Fruit fly (Drosophila melanogaster): Measurements from ENCODE around the gene Smyd5.

The Smyd5 gene

DNA sequence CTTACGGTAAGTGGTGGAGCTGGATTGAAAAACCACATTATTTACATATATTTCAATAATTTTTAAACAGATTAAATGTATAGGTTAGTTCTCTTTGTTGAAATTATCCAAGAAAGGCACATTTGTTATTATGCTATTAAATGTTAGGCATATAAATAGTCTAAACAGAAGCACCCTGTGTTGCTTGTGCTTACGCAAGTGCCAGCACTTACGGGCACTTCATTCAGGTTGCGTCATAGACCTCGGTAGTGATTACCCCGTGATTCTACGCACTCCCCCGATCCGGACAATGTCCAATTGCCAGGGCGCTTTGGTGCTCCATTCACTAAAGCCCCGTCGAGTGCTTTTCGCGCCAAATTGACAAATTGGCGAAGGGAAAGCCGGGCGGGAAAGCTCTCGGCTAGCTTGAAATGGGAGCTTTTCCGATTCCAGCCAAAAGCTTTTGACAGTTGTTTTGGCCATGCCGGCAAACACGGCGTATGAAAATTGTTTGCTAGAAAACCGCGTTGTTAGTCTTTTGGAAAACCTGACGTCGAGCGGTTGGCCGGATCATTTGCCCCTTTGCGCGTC is 28.0 kb upstream of the Smyd5 start, which contains the start of gene ETHR (continued):
- peak; percentile 44; the same call in 1 of the 3 replicates for TF ChIP-seq tgo (GFP tag; IDR thresholded peaks at IDR 0.05)
- peak; percentile 40 for TF ChIP-seq CG12071 (GFP tag; optimal IDR thresholded peaks at IDR 0.05)
- TF ChIP-seq CG2120 (GFP tag; optimal IDR thresholded peaks at IDR 0.05), result peak; percentile 72
- no peak for TF ChIP-seq ems (GFP tag; optimal IDR thresholded peaks at IDR 0.05)
- TF ChIP-seq tio (GFP tag; optimal IDR thresholded peaks at IDR 0.05), result peak; percentile 35
- TF ChIP-seq dmrt99B (tag; optimal IDR thresholded peaks at IDR 0.05), result peak; percentile 17
- TF ChIP-seq CG18011 (GFP tag; optimal IDR thresholded peaks at IDR 0.05), result peak; percentile 43
- 0 out of 2 replicates have a peak, but pooled peaks have one; percentile 5 for TF ChIP-seq CG11247 (GFP tag; IDR thresholded peaks at IDR 0.05)
- TF ChIP-seq CG30403 (GFP tag; optimal IDR thresholded peaks at IDR 0.05), result peak; percentile 26
- TF ChIP-seq sens (GFP tag), result peak; percentile 38
- TF ChIP-seq dmrt11E (tag; optimal IDR thresholded peaks at IDR 0.05), result no peak
- 0 out of 2 replicates have a peak, but pooled peaks have one; percentile 30 for TF ChIP-seq al (GFP tag; IDR thresholded peaks at IDR 0.05)
- peak; percentile 85 for TF ChIP-seq mirr (GFP tag; optimal IDR thresholded peaks at IDR 0.05)
- peak; percentile 34 for TF ChIP-seq lilli (GFP tag; optimal IDR thresholded peaks at IDR 0.05)
- no peak for TF ChIP-seq cad (GFP tag; optimal IDR thresholded peaks at IDR 0.05)
- TF ChIP-seq Oli (tag; optimal IDR thresholded peaks at IDR 0.05), result peak; percentile 22
- TF ChIP-seq Deaf1 (tag; optimal IDR thresholded peaks at IDR 0.05), result peak; percentile 51
- TF ChIP-seq Kr (GFP tag; optimal IDR thresholded peaks at IDR 0.05), result no peak
- peak; percentile 67; the same call in 2 of the 3 replicates for TF ChIP-seq Dbx (GFP tag; IDR thresholded peaks at IDR 0.05)
- TF ChIP-seq CG13287 (GFP tag; IDR thresholded peaks at IDR 0.05; ENCODE audit: partially characterized antibody), result peak; percentile 45; the same call in 1 of the 2 replicates
- TF ChIP-seq CG3995 (GFP tag; optimal IDR thresholded peaks at IDR 0.05), result peak; percentile 77
- TF ChIP-seq CG34376 (GFP tag; optimal IDR thresholded peaks at IDR 0.05), result peak; percentile 65
- TF ChIP-seq Taf1 (GFP tag; IDR thresholded peaks at IDR 0.05), result no peak; the same call in 1 of the 2 replicates
- peak; percentile 71 for TF ChIP-seq CG6254 (GFP tag; optimal IDR thresholded peaks at IDR 0.05)
- peak; percentile 4 for TF ChIP-seq nau (GFP tag; optimal IDR thresholded peaks at IDR 0.05)
- TF ChIP-seq CG1233 (GFP tag; optimal IDR thresholded peaks at IDR 0.05), result peak; percentile 22
- TF ChIP-seq CG7556 (GFP tag; optimal IDR thresholded peaks at IDR 0.05), result peak; percentile 55
- peak; percentile 40 for TF ChIP-seq Xrp1 (GFP tag; IDR thresholded peaks at IDR 0.05)
- peak; percentile 39 for TF ChIP-seq bcd (GFP tag; optimal IDR thresholded peaks at IDR 0.05)
- TF ChIP-seq tna (GFP tag; IDR thresholded peaks at IDR 0.05; ENCODE audit: partially characterized antibody), result no peak
- TF ChIP-seq Antp (GFP tag; optimal IDR thresholded peaks at IDR 0.05), result no peak
- TF ChIP-seq gem (tag; optimal IDR thresholded peaks at IDR 0.05), result peak; percentile 62
- peak; percentile 62; the same call in 2 of the 3 replicates for TF ChIP-seq CG11695 (GFP tag; IDR thresholded peaks at IDR 0.05)
- TF ChIP-seq sna (GFP tag; IDR thresholded peaks at IDR 0.05; ENCODE audit: partially characterized antibody), result no peak
- TF ChIP-seq lmd (GFP tag; IDR thresholded peaks at IDR 0.05), result peak; percentile 23; the same call in 1 of the 2 replicates
- no peak for TF ChIP-seq fu2 (GFP tag; optimal IDR thresholded peaks at IDR 0.05)
- no peak for TF ChIP-seq Sry-δ (GFP tag; optimal IDR thresholded peaks at IDR 0.05)
- peak; percentile 80 for TF ChIP-seq exex (tag; optimal IDR thresholded peaks at IDR 0.05)
- peak; percentile 27; the same call in 1 of the 2 replicates for TF ChIP-seq amos (GFP tag; IDR thresholded peaks at IDR 0.05; ENCODE audit: partially characterized antibody)
- peak; percentile 29 for TF ChIP-seq CG17568 (GFP tag; optimal IDR thresholded peaks at IDR 0.05)
- no peak for TF ChIP-seq Side (GFP tag; optimal IDR thresholded peaks at IDR 0.05)
- TF ChIP-seq CG6813 (GFP tag; optimal IDR thresholded peaks at IDR 0.05), result peak; percentile 42
- peak; percentile 48 for TF ChIP-seq kay (GFP tag; optimal IDR thresholded peaks at IDR 0.05)
- peak; percentile 16 for TF ChIP-seq Fer3 (tag; optimal IDR thresholded peaks at IDR 0.05)
- no peak for TF ChIP-seq CG18476 (GFP tag; optimal IDR thresholded peaks at IDR 0.05)
- TF ChIP-seq CG17802 (tag; optimal IDR thresholded peaks at IDR 0.05), result no peak
- TF ChIP-seq org-1 (GFP tag; optimal IDR thresholded peaks at IDR 0.05), result peak; percentile 44
- TF ChIP-seq NC2β (GFP tag; optimal IDR thresholded peaks at IDR 0.05), result no peak
- TF ChIP-seq CG4424 (GFP tag; optimal IDR thresholded peaks at IDR 0.05), result peak; percentile 51
